Worm (Caenorhabditis elegans) whole organism, L3 larva: ENCODE data around the gene gst-41.

Experiments
- R02D3.7 ChIP-seq: fragments of 150-350 bp; optimal IDR thresholded peaks from 2 replicates; lab custom pipeline; 2014; ENCODE audit warnings: missing biosample characterization, missing genetic modification characterization
- ZK546.5 ChIP-seq: sonication (generic microtip); optimal IDR thresholded peaks from 2 replicates; lab custom pipeline; 2017; ENCODE audit warnings: missing biosample characterization, missing genetic modification characterization
- ama-1 ChIP-seq: fragments of 150-350 bp; optimal IDR thresholded peaks from 2 replicates; lab custom pipeline; 2018
- ceh-16 ChIP-seq: sonication (generic microtip); optimal IDR thresholded peaks from 2 replicates; lab custom pipeline; 2017; ENCODE audit warnings: missing biosample characterization, missing genetic modification characterization
- ceh-28 ChIP-seq: fragments of 150-350 bp; optimal IDR thresholded peaks from 2 replicates; lab custom pipeline; 2014; ENCODE audit warnings: missing biosample characterization, missing genetic modification reagents, missing genetic modification characterization
- ceh-82 ChIP-seq: fragments of 150-350 bp; optimal IDR thresholded peaks from 2 replicates; lab custom pipeline; 2014; ENCODE audit warnings: missing biosample characterization, missing genetic modification characterization
- ceh-9 ChIP-seq: sonication (generic microtip); optimal IDR thresholded peaks from 2 replicates; lab custom pipeline; 2018; ENCODE audit warnings: missing biosample characterization, missing genetic modification characterization
- daf-12 ChIP-seq: fragments of 150-350 bp; optimal IDR thresholded peaks from 2 replicates; lab custom pipeline; 2014; ENCODE audit warnings: missing biosample characterization, missing genetic modification reagents, missing genetic modification characterization
- egl-27 ChIP-seq: sonication (generic microtip); optimal IDR thresholded peaks from 4 replicates; lab custom pipeline; 2017; ENCODE audit warnings: missing biosample characterization, missing genetic modification reagents, missing genetic modification characterization
- elt-1 ChIP-seq: fragments of 150-350 bp; optimal IDR thresholded peaks from 2 replicates; lab custom pipeline; 2014; ENCODE audit warnings: missing biosample characterization, missing genetic modification characterization
- elt-2 ChIP-seq: sonication (generic microtip); optimal IDR thresholded peaks from 2 replicates; lab custom pipeline; 2016; ENCODE audit warnings: missing genetic modification reagents, mild to moderate bottlenecking, missing genetic modification characterization, missing compliant biosample characterization
- elt-3 ChIP-seq, 3 experiments: fragments of 150-350 bp in 1 of 3; sonication (generic microtip) in 2 of 3; optimal IDR thresholded peaks; 2 replicates in 2 of 3; 4 replicates in 1 of 3; lab custom pipeline; 2014 to 2017; ENCODE audit warnings: missing biosample characterization in 3 of 3, missing genetic modification characterization in 3 of 3
- eor-1 ChIP-seq, 2 experiments: fragments of 150-350 bp; optimal IDR thresholded peaks; 2 replicates each; lab custom pipeline; 2014 to 2018; ENCODE audit warnings: missing biosample characterization in 2 of 2, missing genetic modification characterization in 2 of 2
- fkh-10 ChIP-seq: sonication (generic microtip); optimal IDR thresholded peaks from 2 replicates; lab custom pipeline; 2017; ENCODE audit warnings: missing biosample characterization, missing genetic modification reagents, missing genetic modification characterization
- fkh-2 ChIP-seq: fragments of 150-350 bp; optimal IDR thresholded peaks from 2 replicates; lab custom pipeline; 2014; ENCODE audit warnings: missing biosample characterization, missing genetic modification reagents, missing genetic modification characterization
- fos-1 ChIP-seq: fragments of 150-350 bp; optimal IDR thresholded peaks from 2 replicates; lab custom pipeline; 2014; ENCODE audit warnings: missing biosample characterization, missing genetic modification characterization
- hmg-11 ChIP-seq: sonication (generic microtip); optimal IDR thresholded peaks from 2 replicates; lab custom pipeline; 2016; ENCODE audit warnings: missing genetic modification characterization, missing compliant biosample characterization
- lin-15B ChIP-seq: fragments of 150-350 bp; optimal IDR thresholded peaks from 2 replicates; lab custom pipeline; 2014; ENCODE audit warnings: missing biosample characterization, missing genetic modification characterization
- lin-39 ChIP-seq: fragments of 150-350 bp; optimal IDR thresholded peaks from 2 replicates; lab custom pipeline; 2018; ENCODE audit warnings: missing biosample characterization, missing genetic modification reagents, missing genetic modification characterization
- lsy-12 ChIP-seq: sonication (generic microtip); optimal IDR thresholded peaks from 2 replicates; lab custom pipeline; 2016; ENCODE audit warnings: mild to moderate bottlenecking, missing genetic modification characterization, missing compliant biosample characterization
- mml-1 ChIP-seq: fragments of 150-350 bp; sonication (generic microtip); optimal IDR thresholded peaks from 3 replicates; lab custom pipeline; 2014; ENCODE audit warnings: missing biosample characterization, missing genetic modification characterization
- nfya-1 ChIP-seq: sonication (generic microtip); optimal IDR thresholded peaks from 2 replicates; lab custom pipeline; 2017; ENCODE audit warnings: missing genetic modification characterization, mild to moderate bottlenecking, missing compliant biosample characterization, antibody characterized with exemption, moderate library complexity; ENCODE audit not compliant: insufficient read depth
- nhr-12 ChIP-seq: fragments of 150-350 bp; optimal IDR thresholded peaks from 2 replicates; lab custom pipeline; 2014; ENCODE audit warnings: missing biosample characterization, missing genetic modification characterization
- nhr-23 ChIP-seq: fragments of 150-350 bp; optimal IDR thresholded peaks from 2 replicates; lab custom pipeline; 2014; ENCODE audit warnings: missing biosample characterization, missing genetic modification reagents, missing genetic modification characterization
- nhr-25 ChIP-seq: sonication (generic microtip); optimal IDR thresholded peaks from 2 replicates; lab custom pipeline; 2017; ENCODE audit warnings: missing biosample characterization, missing genetic modification characterization
- nhr-28 ChIP-seq: fragments of 150-350 bp; optimal IDR thresholded peaks from 2 replicates; lab custom pipeline; 2014; ENCODE audit warnings: missing biosample characterization, missing genetic modification characterization
- nhr-43 ChIP-seq: sonication (generic microtip); optimal IDR thresholded peaks from 2 replicates; lab custom pipeline; 2016; ENCODE audit warnings: mild to moderate bottlenecking, missing genetic modification characterization, missing compliant biosample characterization; ENCODE audit not compliant: poor library complexity, severe bottlenecking
- nhr-76 ChIP-seq: fragments of 150-350 bp; sonication (generic microtip); optimal IDR thresholded peaks from 5 replicates; lab custom pipeline; 2014; ENCODE audit warnings: missing biosample characterization, missing genetic modification characterization
- nhr-77 ChIP-seq: fragments of 150-350 bp; optimal IDR thresholded peaks from 2 replicates; lab custom pipeline; 2014; ENCODE audit warnings: missing biosample characterization, missing genetic modification characterization
- pha-4 ChIP-seq: fragments of 150-350 bp; optimal IDR thresholded peaks from 2 replicates; lab custom pipeline; 2014; ENCODE audit warnings: missing biosample characterization, missing genetic modification reagents, missing genetic modification characterization
- pqm-1 ChIP-seq: fragments of 150-350 bp; optimal IDR thresholded peaks from 2 replicates; lab custom pipeline; 2017; ENCODE audit warnings: missing biosample characterization, missing genetic modification characterization, inconsistent platforms
- sea-2 ChIP-seq: fragments of 150-350 bp; sonication (generic microtip); optimal IDR thresholded peaks from 4 replicates; lab custom pipeline; 2014; ENCODE audit warnings: missing biosample characterization, missing genetic modification reagents, missing genetic modification characterization
- skn-1 ChIP-seq: fragments of 150-350 bp; optimal IDR thresholded peaks from 2 replicates; lab custom pipeline; 2014; ENCODE audit warnings: missing biosample characterization, missing genetic modification characterization
- snpc-4 ChIP-seq: fragments of 150-350 bp; optimal IDR thresholded peaks from 2 replicates; lab custom pipeline; 2014; ENCODE audit warnings: missing biosample characterization, missing genetic modification characterization
- tbx-2 ChIP-seq: sonication (generic microtip); optimal IDR thresholded peaks from 2 replicates; lab custom pipeline; 2016; ENCODE audit warnings: mild to moderate bottlenecking, missing genetic modification characterization, missing compliant biosample characterization
- unc-62 ChIP-seq: fragments of 150-350 bp; sonication (generic microtip); optimal IDR thresholded peaks from 4 replicates; lab custom pipeline; 2014; ENCODE audit warnings: missing biosample characterization, missing genetic modification reagents, missing genetic modification characterization
- zag-1 ChIP-seq: fragments of 150-350 bp; optimal IDR thresholded peaks from 2 replicates; lab custom pipeline; 2014; ENCODE audit warnings: missing biosample characterization, missing genetic modification characterization
- ztf-4 ChIP-seq: fragments of 150-350 bp; optimal IDR thresholded peaks from 2 replicates; lab custom pipeline; 2014; ENCODE audit warnings: missing biosample characterization, missing genetic modification characterization

The gst-41 gene

DNA sequence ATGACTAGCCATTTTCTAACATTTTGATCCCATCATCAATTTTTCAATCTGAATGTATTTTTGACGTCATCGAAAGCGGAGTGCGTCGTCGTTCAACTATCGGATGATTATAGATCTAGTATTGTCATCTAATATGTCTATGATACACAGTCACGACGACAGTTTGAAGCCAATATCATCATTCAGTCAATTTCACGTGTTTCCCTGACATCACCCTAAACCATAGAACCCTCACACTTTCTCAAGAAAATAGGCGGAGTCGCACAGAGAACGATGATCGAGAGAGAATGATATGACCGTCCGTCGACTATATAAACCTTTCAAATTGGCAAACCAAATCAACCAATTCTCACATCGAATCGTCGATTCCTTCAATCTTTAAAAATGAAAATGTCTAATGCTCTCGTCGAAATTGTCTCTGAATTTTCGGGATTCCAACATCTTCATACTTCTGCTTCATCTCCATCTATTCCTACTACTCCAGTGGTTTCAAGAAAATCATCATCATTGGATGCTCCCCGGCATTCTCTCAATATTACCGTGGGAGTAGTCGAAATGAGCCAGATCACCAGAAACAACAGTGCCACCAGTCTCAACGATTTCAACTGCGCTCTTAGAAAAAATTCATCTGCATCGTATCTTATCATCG lies 16.8 kb upstream of the gst-41 start, which contains the start of gene F18E3.13 (continued):
- TF ChIP-seq ceh-16 (no peak), nhr-76 (tag; lab: Kevin White, UChicago) (no peak), mml-1 (tag; lab: Kevin White, UChicago) (no peak), egl-27 (peak; percentile 22), fkh-10 (GFP tag; lab: Kevin White, UChicago) (no peak), elt-2 (no peak), ztf-4 (no peak), fos-1 (tag; lab: Kevin White, UChicago) (no peak), ceh-82 (no peak), nhr-23 (tag; lab: Kevin White, UChicago) (peak; percentile 85), lin-39 (tag; lab: Kevin White, UChicago) (no peak), nhr-77 (tag; lab: Kevin White, UChicago) (no peak), nhr-28 (tag; lab: Kevin White, UChicago) (no peak), pqm-1 (tag; lab: Kevin White, UChicago) (no peak), lin-15B (tag; lab: Kevin White, UChicago) (no peak), ZK546.5 (tag; lab: Kevin White, UChicago) (no peak)

DNA sequence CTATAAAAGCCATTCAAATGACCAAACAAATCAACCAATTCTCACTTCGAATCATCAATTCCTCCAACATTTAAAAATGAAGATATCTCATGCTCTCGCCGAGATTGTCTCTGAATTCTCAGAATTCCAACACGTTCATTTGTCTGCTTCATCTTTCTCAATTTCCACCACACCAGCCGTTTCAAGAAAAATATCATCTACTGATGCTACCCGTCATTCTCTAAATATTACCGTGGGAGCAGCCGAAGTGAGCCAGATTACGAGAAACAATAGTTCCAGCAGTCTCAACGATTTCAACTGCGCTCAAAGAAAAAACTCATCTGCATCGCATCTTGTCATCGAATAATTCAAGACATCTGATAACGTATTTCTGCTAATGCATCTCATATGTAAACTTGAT lies 15.8 kb upstream of the gst-41 start, which contains the start of gene F18E3.12:
Gene F18E3.12 (plus strand): TSS at position 77 of the 400 bp plus-strand sequence.
- TF ChIP-seq egl-27, result no peak
- TF ChIP-seq ama-1, result peak; percentile 83
- TF ChIP-seq daf-12, result no peak

DNA sequence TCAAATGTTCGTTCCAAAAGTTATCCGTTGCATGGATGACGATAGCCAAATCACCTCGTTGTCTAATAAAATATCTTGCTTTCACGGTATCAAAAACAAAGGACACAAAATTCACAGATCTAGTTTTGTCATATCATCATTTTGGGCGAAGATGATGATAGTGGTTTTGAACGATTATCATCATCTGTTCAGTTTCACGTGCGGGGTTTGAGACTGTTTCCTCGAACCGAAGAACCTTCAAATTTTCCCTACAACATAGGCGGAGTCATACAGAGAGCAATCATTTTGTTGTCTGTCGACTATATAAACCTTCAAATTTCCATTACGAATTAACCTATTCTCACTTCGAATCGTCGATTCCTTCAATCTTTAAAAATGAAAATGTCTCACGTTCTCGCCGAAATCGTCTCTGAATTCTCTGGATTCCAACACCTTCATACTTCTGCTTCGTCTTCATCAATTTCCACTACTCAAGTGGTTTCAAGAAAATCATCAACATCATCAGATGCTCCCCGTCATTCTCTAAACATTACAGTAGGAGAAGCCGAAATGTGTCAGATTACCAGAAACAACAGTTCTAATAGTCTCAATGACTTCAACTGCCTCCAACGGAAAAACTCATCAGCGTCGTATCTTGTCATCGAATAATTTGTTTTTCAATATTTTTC lies 14.1 kb upstream of the gst-41 start, which contains the start of gene F18E3.11:
Gene F18E3.11 (plus strand): TSS at position 376 of the 668 bp plus-strand sequence.
- TF ChIP-seq skn-1 (tag; lab: Kevin White, UChicago) (peak; percentile 71), fkh-2 (tag; lab: Kevin White, UChicago) (no peak), nhr-23 (tag; lab: Kevin White, UChicago) (peak; percentile 71), nhr-43 (tag; lab: Kevin White, UChicago) (peak; percentile 84), elt-3 (tag; optimal IDR thresholded peaks at IDR 0.05; lab: Kevin White, UChicago) (peak in 1 of 3 experiments; percentile 23), nhr-25 (tag; lab: Kevin White, UChicago) (peak; percentile 71), ama-1 (peak; percentile 84), nhr-12 (tag; lab: Kevin White, UChicago) (no peak)

DNA sequence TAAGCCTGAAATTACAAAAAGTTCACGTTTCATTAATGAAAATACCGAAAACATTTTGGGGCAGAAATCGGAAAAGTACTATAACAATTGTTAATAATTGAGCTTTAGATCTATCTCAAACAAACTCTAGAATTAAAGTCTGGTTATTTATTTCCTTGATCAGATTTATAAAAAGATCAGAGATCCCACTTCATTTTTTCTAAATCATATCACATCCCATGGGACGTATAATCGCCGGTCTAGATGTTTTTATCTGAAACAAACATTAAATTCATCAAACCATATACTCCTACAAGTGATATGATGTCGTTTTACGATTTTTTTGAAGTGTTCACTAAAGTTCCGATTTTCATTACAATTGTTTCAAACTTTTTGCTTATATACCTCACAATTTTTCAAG lies 12.6 kb upstream of the gst-41 start, which contains the start of gene str-41:
Gene str-41 (plus strand): TSS at position 301 of the 400 bp plus-strand sequence.
- TF ChIP-seq pqm-1 (tag; lab: Kevin White, UChicago) (no peak), sea-2 (GFP tag; lab: Kevin White, UChicago) (no peak), pha-4 (tag; lab: Kevin White, UChicago) (no peak), lin-15B (tag; lab: Kevin White, UChicago) (no peak), unc-62 (GFP tag; lab: Kevin White, UChicago) (no peak), snpc-4 (tag; lab: Kevin White, UChicago) (no peak), eor-1 (tag; optimal IDR thresholded peaks at IDR 0.05; lab: Kevin White, UChicago) (no peak), fkh-2 (tag; lab: Kevin White, UChicago) (no peak), nhr-28 (tag; lab: Kevin White, UChicago) (no peak), nhr-43 (tag; lab: Kevin White, UChicago) (no peak), daf-12 (no peak), skn-1 (tag; lab: Kevin White, UChicago) (no peak), ceh-28 (tag; lab: Kevin White, UChicago) (no peak), ceh-9 (no peak)

DNA sequence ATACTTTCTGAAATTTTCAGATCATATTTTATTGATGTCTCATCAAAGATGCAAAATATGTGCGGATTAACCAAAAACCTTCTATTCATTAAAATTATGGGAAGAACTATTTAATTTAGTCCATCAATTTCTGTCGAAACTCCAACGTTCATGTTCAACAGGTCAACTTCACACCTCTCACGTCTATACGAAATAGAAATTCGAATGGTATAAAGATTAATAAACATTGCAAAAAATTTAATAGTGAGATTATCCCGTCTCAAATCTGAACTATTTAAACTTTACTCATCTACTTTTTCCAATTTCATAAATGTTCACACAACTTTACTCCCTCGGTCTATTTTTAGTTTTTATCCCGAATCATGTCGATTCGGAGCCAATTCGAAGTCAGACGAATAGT lies 10.5 kb upstream of the gst-41 start, which contains the start of gene R13D7.2:
Gene R13D7.2 (plus strand): TSS at position 301 of the 400 bp plus-strand sequence.
- no peak for TF ChIP-seq snpc-4 (tag; lab: Kevin White, UChicago)
- no peak for TF ChIP-seq R02D3.7 (tag; lab: Kevin White, UChicago)
- TF ChIP-seq lin-39 (tag; lab: Kevin White, UChicago), result no peak
- TF ChIP-seq zag-1 (tag; lab: Kevin White, UChicago), result no peak
- TF ChIP-seq mml-1 (tag; lab: Kevin White, UChicago), result no peak
- TF ChIP-seq skn-1 (tag; lab: Kevin White, UChicago), result no peak
- TF ChIP-seq nhr-76 (tag; lab: Kevin White, UChicago), result no peak
- no peak for TF ChIP-seq ZK546.5 (tag; lab: Kevin White, UChicago)
- no peak for TF ChIP-seq nfya-1
- TF ChIP-seq hmg-11, result no peak
- no peak for TF ChIP-seq elt-1
- no peak for TF ChIP-seq lsy-12 (tag; lab: Kevin White, UChicago)
- no peak for TF ChIP-seq tbx-2
- TF ChIP-seq ceh-9, result no peak
- TF ChIP-seq, all 47 proteins: peak for 0
